Worm (Caenorhabditis elegans): ENCODE measurements around the gene T05H4.15.

DNA sequence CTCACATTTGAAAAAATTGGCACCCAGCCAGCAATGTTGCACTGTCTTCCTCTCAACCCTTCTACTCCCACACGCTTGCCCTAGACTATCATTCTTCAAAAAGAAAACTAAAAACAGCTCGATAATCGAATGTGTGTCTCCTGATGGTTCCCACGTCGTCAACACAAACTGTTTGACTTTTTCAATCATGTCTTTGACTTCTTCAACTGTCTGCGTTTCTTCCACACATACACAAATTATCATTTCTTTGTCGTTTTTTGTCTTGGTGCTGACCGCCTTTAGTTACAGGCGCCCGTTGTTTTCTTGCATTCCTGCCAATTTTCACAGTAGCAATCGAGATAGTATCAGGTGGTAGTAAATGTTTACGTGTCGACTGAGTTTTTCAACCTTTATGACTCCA is 21.1 kb upstream of the T05H4.15 start:
- no peak for TF ChIP-seq dao-5 (tag; optimal IDR thresholded peaks at IDR 0.05)
- TF ChIP-seq him-1 (tag; optimal IDR thresholded peaks at IDR 0.05), result no peak
- TF ChIP-seq W03F9.2 (tag; optimal IDR thresholded peaks at IDR 0.05), result no peak

Data from whole organism, L4/young adult.